Worm (Caenorhabditis elegans) whole organism, early embryonic: ENCODE data around the gene C01G10.17.

ENCODE experiments used
- ama-1 ChIP-seq: fragments of 150-350 bp; optimal IDR thresholded peaks from 2 replicates; lab custom pipeline; 2014
- ceh-13 ChIP-seq: fragments of 200-800 bp; sonication (Bioruptor generic); optimal IDR thresholded peaks from 2 replicates; lab custom pipeline; 2018; ENCODE audit warnings: mild to moderate bottlenecking, missing genetic modification characterization, missing compliant biosample characterization
- hmg-4 ChIP-seq: fragments of 200-800 bp; sonication (Bioruptor generic); optimal IDR thresholded peaks from 2 replicates; lab custom pipeline; 2018; ENCODE audit warnings: mild to moderate bottlenecking, missing genetic modification characterization, missing compliant biosample characterization

ce11 chrV:15139811-15140210 is 49.3 kb downstream of the C01G10.17 start:
- TF ChIP-seq hmg-4 (GFP tag; lab: Kevin White, UChicago) = no peak
- TF ChIP-seq ceh-13 (GFP tag; lab: Kevin White, UChicago) = no peak
- TF ChIP-seq ama-1 (lab: Kevin White, UChicago) = no peak
